Fruit fly (Drosophila melanogaster): ENCODE results near the gene shep.

The shep gene

DNA sequence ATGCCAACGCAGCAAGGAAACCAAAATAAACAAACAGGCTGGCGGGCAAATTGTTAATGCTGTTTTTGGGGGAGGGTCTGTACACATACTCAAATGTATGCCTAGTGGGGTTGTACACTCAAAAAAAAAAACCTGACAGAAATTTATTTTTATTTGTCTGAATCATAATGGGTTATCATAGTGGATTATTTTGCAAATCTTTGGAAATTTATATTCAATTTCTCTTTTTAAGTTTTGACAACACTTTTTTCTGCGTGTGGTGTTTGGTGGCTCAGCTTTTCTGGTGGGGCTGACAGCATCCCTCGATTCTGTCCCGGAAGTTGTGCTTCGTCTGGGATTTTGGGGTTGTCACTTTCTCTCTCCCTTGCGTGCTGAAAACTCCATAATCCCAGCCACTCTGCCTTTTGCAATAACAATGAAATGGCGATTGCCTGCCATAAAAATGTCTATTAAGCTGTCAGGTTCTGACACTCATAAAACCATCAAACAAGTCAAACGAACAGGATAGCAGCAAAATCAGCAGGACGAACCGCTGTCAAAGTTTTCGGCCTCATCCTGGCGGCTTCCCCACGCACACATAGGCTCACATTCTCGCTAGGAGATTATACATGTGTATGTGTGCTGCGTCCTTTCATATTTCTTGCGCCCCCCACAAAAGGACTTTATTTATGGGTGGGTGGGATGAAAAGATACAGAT, 122.7 kb downstream of the shep start (continued):
- TF ChIP-seq pzg (GFP tag; optimal IDR thresholded peaks at IDR 0.05) (no peak), otp (GFP tag; IDR thresholded peaks at IDR 0.05) (no peak), CG11456 (GFP tag; IDR thresholded peaks at IDR 0.05) (peak; percentile 81), zf30C (GFP tag; optimal IDR thresholded peaks at IDR 0.05) (peak; percentile 72), CG14710 (tag; optimal IDR thresholded peaks at IDR 0.05) (peak; percentile 51), en (GFP tag; optimal IDR thresholded peaks at IDR 0.05) (peak; percentile 52), org-1 (GFP tag; optimal IDR thresholded peaks at IDR 0.05) (peak; percentile 70), CG17612 (GFP tag; IDR thresholded peaks at IDR 0.05) (0 out of 2 replicates have a peak, but pooled peaks have one; percentile 10), Xrp1 (GFP tag; IDR thresholded peaks at IDR 0.05) (peak; percentile 87), hb (GFP tag; IDR thresholded peaks at IDR 0.05; ENCODE audit: partially characterized antibody) (no peak), Myb (GFP tag; optimal IDR thresholded peaks at IDR 0.05) (peak; percentile 57), CG12155 (GFP tag; optimal IDR thresholded peaks at IDR 0.05) (peak; percentile 59), CG30403 (GFP tag; optimal IDR thresholded peaks at IDR 0.05) (peak; percentile 81), mld (GFP tag; IDR thresholded peaks at IDR 0.05; ENCODE audit: partially characterized antibody) (no peak), slbo (GFP tag; IDR thresholded peaks at IDR 0.05) (peak; percentile 89; the same call in 1 of the 2 replicates), Rfx (GFP tag; IDR thresholded peaks at IDR 0.05) (peak; percentile 85), CG14014 (GFP tag; IDR thresholded peaks at IDR 0.05) (peak; percentile 83), E2f2 (GFP tag; IDR thresholded peaks at IDR 0.05) (no peak; the same call in 1 of the 2 replicates), CG4617 (GFP tag; optimal IDR thresholded peaks at IDR 0.05; ENCODE audit: borderline replicate concordance) (peak; percentile 31), CG11723 (GFP tag; optimal IDR thresholded peaks at IDR 0.05) (no peak), slp2 (GFP tag; optimal IDR thresholded peaks at IDR 0.05) (peak; percentile 46), lola (GFP tag; optimal IDR thresholded peaks at IDR 0.05) (no peak), CG10366 (GFP tag; IDR thresholded peaks at IDR 0.05) (peak; percentile 75), dmrt11E (tag; optimal IDR thresholded peaks at IDR 0.05) (peak; percentile 20), unc-4 (GFP tag; IDR thresholded peaks at IDR 0.05; ENCODE audit: partially characterized antibody) (no peak), BEAF-32 (GFP tag; optimal IDR thresholded peaks at IDR 0.05) (no peak), Mrtf (GFP tag; IDR thresholded peaks at IDR 0.05) (no peak; the same call in 2 of the 3 replicates), CG3847 (GFP tag; IDR thresholded peaks at IDR 0.05) (peak; percentile 67; the same call in 1 of the 2 replicates), maf-S (GFP tag; optimal IDR thresholded peaks at IDR 0.05) (peak; percentile 63), Jarid2 (GFP tag; optimal IDR thresholded peaks at IDR 0.05) (no peak), CG8089 (GFP tag; optimal IDR thresholded peaks at IDR 0.05) (peak; percentile 54), CG4820 (GFP tag; optimal IDR thresholded peaks at IDR 0.05) (peak; percentile 73), bigmax (GFP tag; optimal IDR thresholded peaks at IDR 0.05) (no peak), CG12236 (GFP tag; optimal IDR thresholded peaks at IDR 0.05) (peak; percentile 48), CG10431 (GFP tag; optimal IDR thresholded peaks at IDR 0.05) (peak; percentile 1), CG1602 (GFP tag; optimal IDR thresholded peaks at IDR 0.05) (peak; percentile 51), Fer2 (tag; optimal IDR thresholded peaks at IDR 0.05) (peak; percentile 64), CG17328 (GFP tag; IDR thresholded peaks at IDR 0.05) (peak; percentile 78), nerfin-1 (tag; optimal IDR thresholded peaks at IDR 0.05) (peak; percentile 58), unpg (GFP tag; optimal IDR thresholded peaks at IDR 0.05) (no peak), CG11695 (GFP tag; IDR thresholded peaks at IDR 0.05) (peak; percentile 69; the same call in 2 of the 3 replicates), NfI (GFP tag; optimal IDR thresholded peaks at IDR 0.05) (peak; percentile 61), CG6813 (GFP tag; optimal IDR thresholded peaks at IDR 0.05) (peak; percentile 70), CG11398 (GFP tag; optimal IDR thresholded peaks at IDR 0.05) (peak; percentile 38), CG5180 (GFP tag; optimal IDR thresholded peaks at IDR 0.05) (peak; percentile 61), Doc3 (GFP tag; IDR thresholded peaks at IDR 0.05; ENCODE audit: partially characterized antibody) (no peak), ham (GFP tag; IDR thresholded peaks at IDR 0.05) (peak; percentile 67; the same call in 1 of the 2 replicates), sc (optimal IDR thresholded peaks at IDR 0.05) (no peak), sc (GFP tag; optimal IDR thresholded peaks at IDR 0.05) (no peak)

Measured in whole organism, embryonic.